Worm (Caenorhabditis elegans) whole organism, L4/young adult: ENCODE measurements around the gene unc-46.

ENCODE experiments used
- W03F9.2 ChIP-seq: fragments of 150-350 bp; optimal IDR thresholded peaks from 2 replicates; lab custom pipeline; 2014; ENCODE audit warnings: missing biosample characterization, missing genetic modification characterization
- dao-5 ChIP-seq: sonication (generic microtip); optimal IDR thresholded peaks from 2 replicates; lab custom pipeline; 2016; ENCODE audit warnings: missing genotype, missing genetic modification characterization, moderate library complexity, missing compliant biosample characterization
- him-1 ChIP-seq: sonication (generic microtip); optimal IDR thresholded peaks from 2 replicates; lab custom pipeline; 2016; ENCODE audit warnings: missing genotype, missing genetic modification reagents, missing genetic modification characterization, missing compliant biosample characterization

DNA sequence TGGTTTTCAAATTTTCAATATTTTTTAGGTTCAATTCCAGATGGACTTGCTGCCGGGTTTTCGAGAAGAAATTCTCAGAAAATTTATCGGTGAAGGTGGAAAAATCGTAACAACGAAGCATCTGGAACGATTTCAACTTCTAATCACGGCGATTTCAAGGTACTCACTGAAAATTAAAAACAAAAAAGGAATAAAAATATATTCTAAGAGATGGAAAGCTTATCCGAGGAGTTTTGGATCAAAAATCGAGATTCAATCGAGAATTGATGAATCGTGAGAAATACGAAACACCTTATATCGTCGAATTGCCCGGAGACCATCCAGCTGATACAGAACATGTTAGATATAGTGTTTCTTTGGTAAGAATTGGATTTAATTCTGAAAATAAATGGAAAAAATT lies 46.6 kb downstream of the unc-46 start, which contains the start of gene K11D12.12:
- TF ChIP-seq dao-5 (tag; lab: Kevin White, UChicago) (no peak), him-1 (no peak), W03F9.2 (tag; lab: Kevin White, UChicago) (no peak)
